Worm (Caenorhabditis elegans): ENCODE data around the gene F40F9.3.

- TF ChIP-seq nhr-23 (tag; optimal IDR thresholded peaks at IDR 0.05) (no peak), pha-4 (tag; optimal IDR thresholded peaks at IDR 0.05) (no peak), nhr-237 (tag; optimal IDR thresholded peaks at IDR 0.05) (no peak), daf-12 (tag; optimal IDR thresholded peaks at IDR 0.05) (no peak), elt-1 (tag; optimal IDR thresholded peaks at IDR 0.05) (no peak), ZK546.5 (tag; optimal IDR thresholded peaks at IDR 0.05) (no peak), zag-1 (tag; optimal IDR thresholded peaks at IDR 0.05) (no peak), unc-62 (GFP tag; optimal IDR thresholded peaks at IDR 0.05) (no peak), ztf-11 (tag; optimal IDR thresholded peaks at IDR 0.05) (no peak), nhr-11 (tag; optimal IDR thresholded peaks at IDR 0.05) (no peak), snpc-4 (tag; optimal IDR thresholded peaks at IDR 0.05) (no peak), pqm-1 (tag; optimal IDR thresholded peaks at IDR 0.05) (no peak)
Measured at ce11 chrV:9713532-9713931, 1.5 kb upstream of the F40F9.3 start, which contains the start of gene F40F9.10.
